Worm (Caenorhabditis elegans): ENCODE measurements around the gene ttr-39.

The ttr-39 gene

ce11 chrIV:10067541-10067940 lies 22.1 kb downstream of the ttr-39 start, which contains the start of gene cwn-2:
cwn-2 (plus strand) TSS chrIV:10067816.
- TF ChIP-seq nhr-12 (tag; optimal IDR thresholded peaks at IDR 0.05), result no peak
- no peak for TF ChIP-seq efl-1 (optimal IDR thresholded peaks at IDR 0.05)
- peak in 1 of 2 experiments; percentile 91 for TF ChIP-seq efl-1 (GFP tag; optimal IDR thresholded peaks at IDR 0.05 in 1 of 2)
- no peak for TF ChIP-seq pag-3 (tag; optimal IDR thresholded peaks at IDR 0.05; ENCODE audit: borderline replicate concordance, insufficient read depth)
- TF ChIP-seq fkh-10 (GFP tag; optimal IDR thresholded peaks at IDR 0.05), result peak; percentile 86

ce11 chrIV:10066456-10066855 lies 23.2 kb downstream of the ttr-39 start:
- TF ChIP-seq alr-1 (tag; optimal IDR thresholded peaks at IDR 0.05; ENCODE audit: borderline replicate concordance) (no peak), elt-2 (tag; optimal IDR thresholded peaks at IDR 0.05) (peak; percentile 22)

ce11 chrIV:10065159-10065558 lies 24.5 kb downstream of the ttr-39 start:
- no peak for TF ChIP-seq egl-13 (tag; optimal IDR thresholded peaks at IDR 0.05)
- no peak for TF ChIP-seq unc-130 (tag; optimal IDR thresholded peaks at IDR 0.05)
- no peak for TF ChIP-seq snu-23 (GFP tag; optimal IDR thresholded peaks at IDR 0.05)
- TF ChIP-seq lin-39 (tag; optimal IDR thresholded peaks at IDR 0.05), result peak; percentile 62
- TF ChIP-seq sup-37 (GFP tag; optimal IDR thresholded peaks at IDR 0.05), result no peak
- peak; percentile 52 for TF ChIP-seq lin-14 (GFP tag; optimal IDR thresholded peaks at IDR 0.05)

- TF ChIP-seq C16A3.4 (tag; optimal IDR thresholded peaks at IDR 0.05) (no peak), nhr-76 (tag; optimal IDR thresholded peaks at IDR 0.05) (no peak), dsc-1 (tag; optimal IDR thresholded peaks at IDR 0.05) (peak; percentile 82), unc-30 (tag; optimal IDR thresholded peaks at IDR 0.05) (no peak), nhr-85 (tag) (no peak), unc-130 (tag; optimal IDR thresholded peaks at IDR 0.05) (no peak), efl-1 (optimal IDR thresholded peaks at IDR 0.05) (no peak), efl-1 (GFP tag; optimal IDR thresholded peaks at IDR 0.05 in 1 of 2) (peak in 1 of 2 experiments; percentile 68), ceh-82 (tag; optimal IDR thresholded peaks at IDR 0.05) (no peak)
Measured at ce11 chrIV:10063941-10064340, 25.7 kb downstream of the ttr-39 start.

- no peak for TF ChIP-seq nhr-76 (tag; optimal IDR thresholded peaks at IDR 0.05)
- peak in 1 of 3 experiments; percentile 20 for TF ChIP-seq dpl-1 (GFP tag; optimal IDR thresholded peaks at IDR 0.05)
- TF ChIP-seq lin-39 (tag; optimal IDR thresholded peaks at IDR 0.05), result no peak
- TF ChIP-seq ceh-90 (tag; optimal IDR thresholded peaks at IDR 0.05), result no peak
- TF ChIP-seq hlh-17 (GFP tag; optimal IDR thresholded peaks at IDR 0.05; ENCODE audit: borderline replicate concordance), result no peak
- peak; percentile 7 for TF ChIP-seq egl-13 (tag; optimal IDR thresholded peaks at IDR 0.05)
- TF ChIP-seq blmp-1 (tag; optimal IDR thresholded peaks at IDR 0.05), result no peak
- no peak for TF ChIP-seq ceh-8 (GFP tag; optimal IDR thresholded peaks at IDR 0.05)
- no peak for TF ChIP-seq sup-37 (GFP tag; optimal IDR thresholded peaks at IDR 0.05)
- TF ChIP-seq snpc-4 (tag; optimal IDR thresholded peaks at IDR 0.05), result no peak
- TF ChIP-seq pax-3 (tag; optimal IDR thresholded peaks at IDR 0.05), result no peak
- TF ChIP-seq sox-4 (tag; optimal IDR thresholded peaks at IDR 0.05), result no peak
- TF ChIP-seq elt-3 (tag; optimal IDR thresholded peaks at IDR 0.05), result no peak
- peak; percentile 15 for TF ChIP-seq unc-86 (tag; optimal IDR thresholded peaks at IDR 0.05)
- no peak for TF ChIP-seq sptf-1 (tag; optimal IDR thresholded peaks at IDR 0.05)
- TF ChIP-seq unc-30 (tag; optimal IDR thresholded peaks at IDR 0.05), result no peak
- peak; percentile 20 for TF ChIP-seq swsn-7 (tag; optimal IDR thresholded peaks at IDR 0.05)
- no peak for TF ChIP-seq ets-5 (GFP tag; IDR thresholded peaks at IDR 0.05)
- no peak for TF ChIP-seq nhr-237 (tag; optimal IDR thresholded peaks at IDR 0.05)
- no peak for TF ChIP-seq unc-62 (GFP tag; optimal IDR thresholded peaks at IDR 0.05)
- no peak for TF ChIP-seq ces-1 (GFP tag; optimal IDR thresholded peaks at IDR 0.05)
- TF ChIP-seq irx-1 (tag; optimal IDR thresholded peaks at IDR 0.05), result no peak
- TF ChIP-seq egl-27 (tag; optimal IDR thresholded peaks at IDR 0.05), result no peak
- TF ChIP-seq efl-3 (GFP tag; optimal IDR thresholded peaks at IDR 0.05), result no peak
- TF ChIP-seq lir-3 (tag; optimal IDR thresholded peaks at IDR 0.05; ENCODE audit: poor library complexity), result no peak
- TF ChIP-seq fkh-10 (GFP tag; optimal IDR thresholded peaks at IDR 0.05), result peak; percentile 16
- no peak for TF ChIP-seq mdl-1 (tag; optimal IDR thresholded peaks at IDR 0.05)
- TF ChIP-seq aha-1 (tag; optimal IDR thresholded peaks at IDR 0.05), result no peak
- no peak for TF ChIP-seq Y116A8C.19 (tag; optimal IDR thresholded peaks at IDR 0.05; ENCODE audit: borderline replicate concordance)
- TF ChIP-seq rnt-1 (tag; optimal IDR thresholded peaks at IDR 0.05), result no peak
- TF ChIP-seq ztf-4 (tag; optimal IDR thresholded peaks at IDR 0.05), result no peak
Measured at ce11 chrIV:10062728-10063127, 26.9 kb downstream of the ttr-39 start, which contains the start of gene ipla-7. ipla-7 (minus strand) TSS chrIV:10062849.
